Worm (Caenorhabditis elegans) whole organism, L3 larva: ENCODE data around the gene C44E12.1.

Experiments used
- ZK546.5 ChIP-seq: sonication (generic microtip); optimal IDR thresholded peaks from 2 replicates; lab custom pipeline; 2017; ENCODE audit warnings: missing biosample characterization, missing genetic modification characterization
- ama-1 ChIP-seq: fragments of 150-350 bp; optimal IDR thresholded peaks from 2 replicates; lab custom pipeline; 2018
- ceh-16 ChIP-seq: sonication (generic microtip); optimal IDR thresholded peaks from 2 replicates; lab custom pipeline; 2017; ENCODE audit warnings: missing biosample characterization, missing genetic modification characterization
- ceh-28 ChIP-seq: fragments of 150-350 bp; optimal IDR thresholded peaks from 2 replicates; lab custom pipeline; 2014; ENCODE audit warnings: missing biosample characterization, missing genetic modification reagents, missing genetic modification characterization
- ceh-9 ChIP-seq: sonication (generic microtip); optimal IDR thresholded peaks from 2 replicates; lab custom pipeline; 2018; ENCODE audit warnings: missing biosample characterization, missing genetic modification characterization
- daf-12 ChIP-seq: fragments of 150-350 bp; optimal IDR thresholded peaks from 2 replicates; lab custom pipeline; 2014; ENCODE audit warnings: missing biosample characterization, missing genetic modification reagents, missing genetic modification characterization
- egl-27 ChIP-seq: sonication (generic microtip); optimal IDR thresholded peaks from 4 replicates; lab custom pipeline; 2017; ENCODE audit warnings: missing biosample characterization, missing genetic modification reagents, missing genetic modification characterization
- egl-5 ChIP-seq: fragments of 150-350 bp; optimal IDR thresholded peaks from 2 replicates; lab custom pipeline; 2017; ENCODE audit warnings: missing biosample characterization, missing genetic modification reagents, missing genetic modification characterization, inconsistent platforms
- elt-1 ChIP-seq: fragments of 150-350 bp; optimal IDR thresholded peaks from 2 replicates; lab custom pipeline; 2014; ENCODE audit warnings: missing biosample characterization, missing genetic modification characterization
- elt-2 ChIP-seq: sonication (generic microtip); optimal IDR thresholded peaks from 2 replicates; lab custom pipeline; 2016; ENCODE audit warnings: missing genetic modification reagents, mild to moderate bottlenecking, missing genetic modification characterization, missing compliant biosample characterization
- elt-3 ChIP-seq, 3 experiments: fragments of 150-350 bp in 1 of 3; sonication (generic microtip) in 2 of 3; optimal IDR thresholded peaks; 2 replicates in 2 of 3; 4 replicates in 1 of 3; lab custom pipeline; 2014 to 2017; ENCODE audit warnings: missing biosample characterization in 3 of 3, missing genetic modification characterization in 3 of 3
- eor-1 ChIP-seq, 2 experiments: fragments of 150-350 bp; optimal IDR thresholded peaks; 2 replicates each; lab custom pipeline; 2014 to 2018; ENCODE audit warnings: missing biosample characterization in 2 of 2, missing genetic modification characterization in 2 of 2
- fkh-10 ChIP-seq: sonication (generic microtip); optimal IDR thresholded peaks from 2 replicates; lab custom pipeline; 2017; ENCODE audit warnings: missing biosample characterization, missing genetic modification reagents, missing genetic modification characterization
- fkh-2 ChIP-seq: fragments of 150-350 bp; optimal IDR thresholded peaks from 2 replicates; lab custom pipeline; 2014; ENCODE audit warnings: missing biosample characterization, missing genetic modification reagents, missing genetic modification characterization
- hmg-11 ChIP-seq: sonication (generic microtip); optimal IDR thresholded peaks from 2 replicates; lab custom pipeline; 2016; ENCODE audit warnings: missing genetic modification characterization, missing compliant biosample characterization
- jun-1 ChIP-seq: fragments of 150-350 bp; optimal IDR thresholded peaks from 2 replicates; lab custom pipeline; 2014; ENCODE audit warnings: missing biosample characterization, missing genetic modification reagents, missing genetic modification characterization
- lin-15B ChIP-seq: fragments of 150-350 bp; optimal IDR thresholded peaks from 2 replicates; lab custom pipeline; 2014; ENCODE audit warnings: missing biosample characterization, missing genetic modification characterization
- lin-39 ChIP-seq: fragments of 150-350 bp; optimal IDR thresholded peaks from 2 replicates; lab custom pipeline; 2018; ENCODE audit warnings: missing biosample characterization, missing genetic modification reagents, missing genetic modification characterization
- lsy-12 ChIP-seq: sonication (generic microtip); optimal IDR thresholded peaks from 2 replicates; lab custom pipeline; 2016; ENCODE audit warnings: mild to moderate bottlenecking, missing genetic modification characterization, missing compliant biosample characterization
- nfya-1 ChIP-seq: sonication (generic microtip); optimal IDR thresholded peaks from 2 replicates; lab custom pipeline; 2017; ENCODE audit warnings: missing genetic modification characterization, mild to moderate bottlenecking, missing compliant biosample characterization, antibody characterized with exemption, moderate library complexity; ENCODE audit not compliant: insufficient read depth
- nhr-11 ChIP-seq: fragments of 150-350 bp; optimal IDR thresholded peaks from 2 replicates; lab custom pipeline; 2014; ENCODE audit warnings: missing biosample characterization, missing genetic modification characterization
- nhr-23 ChIP-seq: fragments of 150-350 bp; optimal IDR thresholded peaks from 2 replicates; lab custom pipeline; 2014; ENCODE audit warnings: missing biosample characterization, missing genetic modification reagents, missing genetic modification characterization
- nhr-25 ChIP-seq: sonication (generic microtip); optimal IDR thresholded peaks from 2 replicates; lab custom pipeline; 2017; ENCODE audit warnings: missing biosample characterization, missing genetic modification characterization
- nhr-28 ChIP-seq: fragments of 150-350 bp; optimal IDR thresholded peaks from 2 replicates; lab custom pipeline; 2014; ENCODE audit warnings: missing biosample characterization, missing genetic modification characterization
- nhr-43 ChIP-seq: sonication (generic microtip); optimal IDR thresholded peaks from 2 replicates; lab custom pipeline; 2016; ENCODE audit warnings: mild to moderate bottlenecking, missing genetic modification characterization, missing compliant biosample characterization; ENCODE audit not compliant: poor library complexity, severe bottlenecking
- nhr-76 ChIP-seq: fragments of 150-350 bp; sonication (generic microtip); optimal IDR thresholded peaks from 5 replicates; lab custom pipeline; 2014; ENCODE audit warnings: missing biosample characterization, missing genetic modification characterization
- pha-4 ChIP-seq: fragments of 150-350 bp; optimal IDR thresholded peaks from 2 replicates; lab custom pipeline; 2014; ENCODE audit warnings: missing biosample characterization, missing genetic modification reagents, missing genetic modification characterization
- pqm-1 ChIP-seq: fragments of 150-350 bp; optimal IDR thresholded peaks from 2 replicates; lab custom pipeline; 2017; ENCODE audit warnings: missing biosample characterization, missing genetic modification characterization, inconsistent platforms
- skn-1 ChIP-seq: fragments of 150-350 bp; optimal IDR thresholded peaks from 2 replicates; lab custom pipeline; 2014; ENCODE audit warnings: missing biosample characterization, missing genetic modification characterization
- snpc-4 ChIP-seq: fragments of 150-350 bp; optimal IDR thresholded peaks from 2 replicates; lab custom pipeline; 2014; ENCODE audit warnings: missing biosample characterization, missing genetic modification characterization
- unc-62 ChIP-seq: fragments of 150-350 bp; sonication (generic microtip); optimal IDR thresholded peaks from 4 replicates; lab custom pipeline; 2014; ENCODE audit warnings: missing biosample characterization, missing genetic modification reagents, missing genetic modification characterization
- zag-1 ChIP-seq: fragments of 150-350 bp; optimal IDR thresholded peaks from 2 replicates; lab custom pipeline; 2014; ENCODE audit warnings: missing biosample characterization, missing genetic modification characterization
- ztf-11 ChIP-seq: fragments of 150-350 bp; optimal IDR thresholded peaks from 2 replicates; lab custom pipeline; 2014; ENCODE audit warnings: missing biosample characterization, missing genetic modification characterization
- ztf-4 ChIP-seq: fragments of 150-350 bp; optimal IDR thresholded peaks from 2 replicates; lab custom pipeline; 2014; ENCODE audit warnings: missing biosample characterization, missing genetic modification characterization

The C44E12.1 gene

DNA sequence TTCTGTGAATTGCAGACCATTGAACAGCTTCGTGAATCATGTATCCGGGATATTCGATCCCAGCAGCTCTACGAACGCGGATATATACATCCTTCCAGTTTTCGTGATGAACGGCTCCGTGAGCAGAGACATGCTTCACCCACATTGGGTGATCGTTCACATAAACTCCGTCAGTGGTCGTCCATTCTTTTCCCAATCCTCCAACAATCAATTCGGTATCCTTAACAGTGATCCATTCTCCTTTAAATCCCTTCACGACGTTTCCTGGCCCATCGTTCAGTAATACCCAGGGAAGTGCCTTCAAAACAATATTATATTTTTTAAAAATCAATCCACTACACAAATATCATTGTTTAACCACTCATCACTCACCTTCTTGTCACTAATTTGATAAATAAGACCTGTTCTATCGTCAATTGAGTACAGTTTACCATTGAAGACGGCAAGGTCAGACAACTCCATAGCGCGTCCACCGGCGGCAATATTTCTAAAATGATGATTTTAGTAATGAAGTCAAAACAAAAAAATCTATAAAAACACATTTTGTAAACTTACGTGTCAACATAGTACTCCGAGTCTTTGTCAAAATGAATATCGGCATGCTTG lies 27.9 kb upstream of the C44E12.1 start:
- no peak for TF ChIP-seq fkh-2 (tag; lab: Kevin White, UChicago)
- peak; percentile 30 for TF ChIP-seq nhr-43 (tag; lab: Kevin White, UChicago)
- TF ChIP-seq snpc-4 (tag; lab: Kevin White, UChicago) = no peak
- TF ChIP-seq egl-27 (tag; lab: Kevin White, UChicago) = no peak
- TF ChIP-seq ceh-9 = no peak
- TF ChIP-seq ceh-16 (tag; lab: Kevin White, UChicago) = no peak
- TF ChIP-seq eor-1 (tag; optimal IDR thresholded peaks at IDR 0.05; lab: Kevin White, UChicago) = no peak
- TF ChIP-seq nhr-25 (tag; lab: Kevin White, UChicago) = peak; percentile 23
- TF ChIP-seq nhr-11 (tag; lab: Kevin White, UChicago) = no peak

DNA sequence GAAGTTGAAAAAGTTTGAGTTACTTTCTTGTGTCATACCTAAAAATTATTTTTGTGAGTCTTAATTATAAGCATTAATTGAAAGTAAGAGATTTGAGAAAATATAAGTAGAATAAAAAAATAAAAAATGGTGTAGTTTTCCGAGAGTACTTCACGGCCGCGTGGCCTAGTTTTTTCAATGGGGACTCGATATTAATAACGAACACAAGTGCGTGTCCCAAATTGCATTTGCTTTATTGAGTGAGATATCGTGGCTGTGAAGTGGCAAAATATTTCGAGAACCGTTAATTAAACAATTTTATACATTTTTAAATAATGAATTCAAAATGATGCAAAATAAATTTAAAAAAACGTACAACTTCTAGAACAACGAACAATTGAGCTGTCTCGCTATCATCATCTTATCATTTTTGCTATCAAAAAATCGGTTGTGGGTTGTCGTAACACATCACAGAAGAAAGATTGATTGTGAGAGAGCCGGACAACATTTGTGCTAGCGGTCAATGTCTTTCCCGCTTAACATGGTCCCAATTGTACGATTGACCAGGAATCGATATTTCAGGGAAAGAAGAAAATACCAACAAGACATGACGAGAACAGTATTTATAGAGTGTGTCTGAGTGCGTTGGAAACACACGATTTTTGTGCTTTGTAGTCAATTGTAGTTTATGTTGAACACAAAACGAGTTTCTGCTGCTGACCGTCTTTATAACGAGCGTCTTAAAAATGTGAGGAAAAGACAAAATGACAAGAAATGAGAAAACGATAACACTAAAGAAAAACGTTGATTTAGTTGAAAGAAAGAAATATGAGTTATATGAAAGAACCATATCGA lies 26.8 kb upstream of the C44E12.1 start, which contains the start of gene apy-1:
Gene apy-1 (minus strand): TSS at position 38 of the 834 bp plus-strand sequence.
- no peak for TF ChIP-seq elt-3 (tag; optimal IDR thresholded peaks at IDR 0.05; lab: Kevin White, UChicago)
- peak; percentile 56 for TF ChIP-seq pha-4 (tag; lab: Kevin White, UChicago)
- TF ChIP-seq lin-15B (tag; lab: Kevin White, UChicago) = no peak
- TF ChIP-seq ceh-28 = peak; percentile 57
- peak; percentile 83 for TF ChIP-seq nhr-43 (tag; lab: Kevin White, UChicago)
- no peak for TF ChIP-seq elt-1 (tag; lab: Kevin White, UChicago)
- no peak for TF ChIP-seq egl-5 (tag; lab: Kevin White, UChicago)
- TF ChIP-seq ama-1 = no peak
- peak; percentile 21 for TF ChIP-seq snpc-4 (tag; lab: Kevin White, UChicago)
- TF ChIP-seq skn-1 = no peak
- peak; percentile 5 for TF ChIP-seq hmg-11
- TF ChIP-seq nhr-23 (tag; lab: Kevin White, UChicago) = peak; percentile 28
- TF ChIP-seq nfya-1 = peak; percentile 33
- TF ChIP-seq ztf-4 (tag; lab: Kevin White, UChicago) = no peak
- peak; percentile 82 for TF ChIP-seq elt-2 (tag; lab: Kevin White, UChicago)
- no peak for TF ChIP-seq zag-1
- peak; percentile 26 for TF ChIP-seq nhr-25 (tag; lab: Kevin White, UChicago)
- TF ChIP-seq fkh-2 (tag; lab: Kevin White, UChicago) = no peak
- no peak for TF ChIP-seq nhr-28 (tag; lab: Kevin White, UChicago)
- TF ChIP-seq lin-39 (tag; lab: Kevin White, UChicago) = no peak
- no peak for TF ChIP-seq pqm-1 (tag; lab: Kevin White, UChicago)

DNA sequence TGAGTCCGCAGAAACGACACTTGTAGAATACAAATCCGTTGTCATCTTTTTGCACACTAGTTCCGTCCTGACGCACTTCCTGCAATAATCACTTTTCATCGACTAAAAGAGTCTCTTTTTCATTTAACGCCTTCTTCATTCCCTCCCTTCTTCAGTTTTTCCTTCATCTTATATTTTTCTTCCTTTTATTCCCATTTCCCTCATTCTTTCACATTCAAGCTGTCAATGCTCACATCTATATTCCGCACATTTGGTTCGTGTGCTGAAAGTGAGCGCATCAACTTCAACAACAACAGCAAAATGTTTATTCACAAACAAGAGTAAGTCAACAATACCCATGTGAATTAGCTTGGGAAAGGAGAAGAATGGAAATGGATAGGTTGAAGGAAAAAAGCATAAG lies 24.7 kb upstream of the C44E12.1 start, which contains the start of gene pcyt-1:
Gene pcyt-1 (plus strand): TSS at position 301 of the 400 bp plus-strand sequence.
- TF ChIP-seq lin-39 (tag; lab: Kevin White, UChicago) (no peak), pha-4 (tag; lab: Kevin White, UChicago) (no peak), ZK546.5 (no peak), hmg-11 (no peak), ceh-9 (no peak), lsy-12 (tag; lab: Kevin White, UChicago) (no peak), jun-1 (tag; lab: Kevin White, UChicago) (no peak), nhr-23 (tag; lab: Kevin White, UChicago) (no peak), unc-62 (no peak)

DNA sequence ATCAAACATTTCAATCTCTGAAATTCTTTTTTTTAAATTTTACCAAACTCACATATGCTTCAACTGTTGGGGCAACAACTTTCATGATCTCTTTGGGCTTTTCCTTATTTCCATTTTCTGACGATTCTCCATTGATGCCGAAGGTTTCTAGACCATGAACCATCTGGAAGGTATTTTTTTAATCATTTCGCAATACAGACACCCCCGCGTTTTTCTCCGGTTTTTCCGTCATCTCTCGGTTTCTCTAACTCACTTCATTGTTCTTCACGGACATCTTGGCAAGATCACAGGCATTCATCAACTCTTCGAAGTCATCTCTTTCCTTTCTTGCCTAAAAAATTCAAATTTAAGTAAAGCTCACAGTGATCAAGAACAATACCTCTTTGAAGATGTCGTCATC lies 23.6 kb upstream of the C44E12.1 start:
- TF ChIP-seq daf-12 (tag; lab: Kevin White, UChicago) (no peak), egl-5 (tag; lab: Kevin White, UChicago) (no peak)

ce11 chrX:7573572-7573628 lies 23.3 kb upstream of the C44E12.1 start, which contains the start of the genes unc-98 and F08C6.18:
Gene unc-98 (minus strand): TSS chrX:7573619.
Gene F08C6.18 (minus strand): TSS chrX:7573628.
- TF ChIP-seq daf-12 (tag; lab: Kevin White, UChicago) = no peak
- no peak for TF ChIP-seq elt-1 (tag; lab: Kevin White, UChicago)
- TF ChIP-seq nhr-76 (tag; lab: Kevin White, UChicago) = no peak
- TF ChIP-seq egl-27 (tag; lab: Kevin White, UChicago) = no peak
- no peak for TF ChIP-seq ztf-11 (tag; lab: Kevin White, UChicago)
- TF ChIP-seq unc-62 = no peak
- TF ChIP-seq lin-39 (tag; lab: Kevin White, UChicago) = no peak
- no peak for TF ChIP-seq jun-1 (tag; lab: Kevin White, UChicago)
- TF ChIP-seq fkh-10 (GFP tag; lab: Kevin White, UChicago) = no peak
